Worm (Caenorhabditis elegans): Measurements from ENCODE around the gene Y54G2A.26.

The Y54G2A.26 gene

DNA sequence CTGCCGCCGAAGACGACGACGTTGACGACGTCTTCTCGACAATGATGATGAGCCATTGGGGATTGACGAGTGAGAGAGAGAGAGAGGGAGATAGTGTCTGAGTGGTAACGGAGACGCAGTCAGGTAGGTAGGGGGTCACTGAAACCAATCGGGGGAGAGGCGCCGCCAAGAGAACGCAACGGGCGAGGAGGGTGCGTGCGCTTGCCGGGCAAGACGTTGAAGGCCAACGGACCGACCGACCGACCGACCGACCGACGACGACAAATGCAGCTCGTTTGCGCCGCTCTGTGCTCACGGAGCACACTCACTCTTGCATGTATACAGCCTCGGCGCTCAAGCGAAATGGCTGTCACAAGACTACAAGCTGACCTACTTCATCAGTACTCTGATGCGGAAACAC lies 4.8 kb downstream of the Y54G2A.26 start:
- TF ChIP-seq hlh-1 (tag; optimal IDR thresholded peaks at IDR 0.05) (no peak), lsy-2 (tag; optimal IDR thresholded peaks at IDR 0.05) (no peak), elt-3 (tag; optimal IDR thresholded peaks at IDR 0.05) (no peak), snpc-4 (tag; optimal IDR thresholded peaks at IDR 0.05) (no peak), nhr-12 (tag; optimal IDR thresholded peaks at IDR 0.05) (no peak), mab-5 (tag; optimal IDR thresholded peaks at IDR 0.05) (no peak), mep-1 (tag; optimal IDR thresholded peaks at IDR 0.05) (no peak), unc-62 (GFP tag; optimal IDR thresholded peaks at IDR 0.05) (peak; percentile 0), bed-3 (GFP tag; optimal IDR thresholded peaks at IDR 0.05) (no peak), nhr-28 (tag; optimal IDR thresholded peaks at IDR 0.05) (no peak), unc-39 (tag; optimal IDR thresholded peaks at IDR 0.05) (no peak), drap-1 (GFP tag; optimal IDR thresholded peaks at IDR 0.05) (peak; percentile 30), sem-2 (GFP tag; optimal IDR thresholded peaks at IDR 0.05) (no peak), pha-4 (tag; optimal IDR thresholded peaks at IDR 0.05) (no peak), lin-13 (tag; optimal IDR thresholded peaks at IDR 0.05) (no peak), tbx-8 (GFP tag; optimal IDR thresholded peaks at IDR 0.05) (no peak), zip-8 (tag; optimal IDR thresholded peaks at IDR 0.05) (no peak), ces-1 (GFP tag; optimal IDR thresholded peaks at IDR 0.05) (no peak), cnd-1 (tag; optimal IDR thresholded peaks at IDR 0.05) (peak; percentile 30), ham-2 (GFP tag; optimal IDR thresholded peaks at IDR 0.05) (no peak), mls-2 (tag; optimal IDR thresholded peaks at IDR 0.05) (peak; percentile 22), M03D4.4 (tag; optimal IDR thresholded peaks at IDR 0.05) (no peak), ceh-43 (GFP tag; optimal IDR thresholded peaks at IDR 0.05) (no peak), ceh-83 (GFP tag; optimal IDR thresholded peaks at IDR 0.05) (no peak), ceh-39 (tag; optimal IDR thresholded peaks at IDR 0.05) (no peak), lin-32 (GFP tag; optimal IDR thresholded peaks at IDR 0.05) (no peak), nhr-76 (tag; optimal IDR thresholded peaks at IDR 0.05) (no peak), unc-120 (tag; optimal IDR thresholded peaks at IDR 0.05; ENCODE audit: poor library complexity, severe bottlenecking) (no peak), sptf-1 (tag; optimal IDR thresholded peaks at IDR 0.05) (peak; percentile 37)

ce11 chrIV:2986720-2987119 lies 8.6 kb downstream of the Y54G2A.26 start:
- TF ChIP-seq cnd-1 (tag; optimal IDR thresholded peaks at IDR 0.05), result no peak
- TF ChIP-seq sem-2 (GFP tag; optimal IDR thresholded peaks at IDR 0.05), result no peak
- TF ChIP-seq mab-5 (tag; optimal IDR thresholded peaks at IDR 0.05), result no peak
- TF ChIP-seq ceh-43 (GFP tag; optimal IDR thresholded peaks at IDR 0.05), result no peak
- no peak for TF ChIP-seq lin-32 (GFP tag; optimal IDR thresholded peaks at IDR 0.05)
- no peak for TF ChIP-seq lin-13 (tag; optimal IDR thresholded peaks at IDR 0.05)
- no peak for TF ChIP-seq bed-3 (GFP tag; optimal IDR thresholded peaks at IDR 0.05)
- TF ChIP-seq sptf-1 (tag; optimal IDR thresholded peaks at IDR 0.05), result no peak
- no peak for TF ChIP-seq unc-120 (tag; optimal IDR thresholded peaks at IDR 0.05; ENCODE audit: poor library complexity, severe bottlenecking)
- no peak for TF ChIP-seq ztf-11 (tag; optimal IDR thresholded peaks at IDR 0.05)

ce11 chrIV:2982443-2982842 lies 12.8 kb downstream of the Y54G2A.26 start:
- TF ChIP-seq elt-1 (tag; optimal IDR thresholded peaks at IDR 0.05; ENCODE audit: borderline replicate concordance, insufficient read depth) (no peak), ces-1 (GFP tag; optimal IDR thresholded peaks at IDR 0.05) (peak; percentile 97), blmp-1 (tag; optimal IDR thresholded peaks at IDR 0.05) (no peak), lsy-2 (tag; optimal IDR thresholded peaks at IDR 0.05) (no peak), lin-32 (GFP tag; optimal IDR thresholded peaks at IDR 0.05) (no peak)

DNA sequence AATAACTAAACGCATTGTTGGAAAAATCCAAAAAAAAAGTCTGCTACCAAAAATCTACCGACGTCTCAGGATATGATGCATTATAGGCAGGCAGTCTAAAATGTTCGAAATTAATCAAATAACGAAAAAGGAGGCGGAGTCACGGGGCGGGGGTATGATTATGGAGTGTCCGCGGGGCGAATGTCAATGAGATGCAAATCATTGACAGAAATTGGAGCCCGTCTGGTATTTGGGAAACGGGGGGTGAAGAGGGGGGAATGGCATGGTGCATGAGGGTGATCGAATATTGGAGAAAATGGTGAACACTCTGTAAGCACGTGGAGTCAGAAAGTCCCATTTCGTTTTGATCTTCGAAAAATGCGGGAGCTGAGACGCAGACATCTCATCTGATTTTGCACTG lies 16.9 kb downstream of the Y54G2A.26 start, which contains the start of gene lad-2:
lad-2 (minus strand) TSS at position 101 of the 400 bp plus-strand sequence.
- TF ChIP-seq ces-1 (GFP tag; optimal IDR thresholded peaks at IDR 0.05) (peak; percentile 35), unc-62 (GFP tag; optimal IDR thresholded peaks at IDR 0.05) (no peak)

- TF ChIP-seq sptf-1 (tag; optimal IDR thresholded peaks at IDR 0.05) (no peak), nhr-28 (tag; optimal IDR thresholded peaks at IDR 0.05) (no peak), sem-2 (GFP tag; optimal IDR thresholded peaks at IDR 0.05) (no peak), nhr-12 (tag; optimal IDR thresholded peaks at IDR 0.05) (no peak), mls-2 (tag; optimal IDR thresholded peaks at IDR 0.05) (no peak), unc-120 (tag; optimal IDR thresholded peaks at IDR 0.05; ENCODE audit: poor library complexity, severe bottlenecking) (no peak), elt-1 (tag; optimal IDR thresholded peaks at IDR 0.05; ENCODE audit: borderline replicate concordance, insufficient read depth) (no peak), ham-2 (GFP tag; optimal IDR thresholded peaks at IDR 0.05) (no peak), snpc-4 (tag; optimal IDR thresholded peaks at IDR 0.05) (no peak), cnd-1 (tag; optimal IDR thresholded peaks at IDR 0.05) (no peak), bed-3 (GFP tag; optimal IDR thresholded peaks at IDR 0.05) (no peak), tbx-8 (GFP tag; optimal IDR thresholded peaks at IDR 0.05) (no peak), mep-1 (tag; optimal IDR thresholded peaks at IDR 0.05) (no peak), unc-39 (tag; optimal IDR thresholded peaks at IDR 0.05) (no peak), ceh-39 (tag; optimal IDR thresholded peaks at IDR 0.05) (no peak), mab-5 (tag; optimal IDR thresholded peaks at IDR 0.05) (no peak), elt-3 (tag; optimal IDR thresholded peaks at IDR 0.05) (no peak), pha-4 (tag; optimal IDR thresholded peaks at IDR 0.05) (no peak), nhr-76 (tag; optimal IDR thresholded peaks at IDR 0.05) (no peak)
Measured at ce11 chrIV:2971060-2971459, 24.2 kb downstream of the Y54G2A.26 start.
